Worm (Caenorhabditis elegans): Measurements from ENCODE around the gene mrpl-20.

- TF ChIP-seq zag-1 (tag; optimal IDR thresholded peaks at IDR 0.05) (no peak), nhr-28 (tag; optimal IDR thresholded peaks at IDR 0.05) (no peak), nhr-76 (tag; optimal IDR thresholded peaks at IDR 0.05) (no peak), lin-15B (tag; optimal IDR thresholded peaks at IDR 0.05) (no peak), snpc-4 (tag; optimal IDR thresholded peaks at IDR 0.05) (no peak), nhr-25 (tag; optimal IDR thresholded peaks at IDR 0.05) (no peak), ama-1 (optimal IDR thresholded peaks at IDR 0.05) (no peak), ZK546.5 (tag; optimal IDR thresholded peaks at IDR 0.05) (no peak), nhr-77 (tag; optimal IDR thresholded peaks at IDR 0.05) (no peak), sea-2 (GFP tag; optimal IDR thresholded peaks at IDR 0.05) (no peak), elt-3 (tag; optimal IDR thresholded peaks at IDR 0.05) (no peak), aly-2 (tag; optimal IDR thresholded peaks at IDR 0.05) (no peak)
Measured at ce11 chrII:13325290-13325689, 12.8 kb upstream of the mrpl-20 start.
